Fruit fly (Drosophila melanogaster) whole organism, embryonic: ENCODE results near the gene AsnRS.

Experiments
- CG10431 ChIP-seq: fragments of 200-800 bp; sonication (Bioruptor generic); optimal IDR thresholded peaks from 3 replicates; lab custom pipeline; 2018; ENCODE audit warnings: missing biosample characterization, mild to moderate bottlenecking, missing genetic modification characterization
- CG11085 ChIP-seq: fragments of 200-800 bp; sonication (Bioruptor generic); IDR thresholded peaks from 2 replicates; pipeline ENCODE4 v1.3.6; 2022; ENCODE audit warnings: missing biosample characterization, missing genetic modification characterization
- CG12071 ChIP-seq: fragments of 200-800 bp; sonication (Bioruptor generic); optimal IDR thresholded peaks from 3 replicates; lab custom pipeline; 2018; ENCODE audit warnings: missing biosample characterization, mild to moderate bottlenecking, missing genetic modification characterization
- CG12391 ChIP-seq: fragments of 200-800 bp; sonication (Bioruptor generic); optimal IDR thresholded peaks from 3 replicates; lab custom pipeline; 2018; ENCODE audit warnings: missing biosample characterization, mild to moderate bottlenecking, missing genetic modification characterization, moderate library complexity
- CG12659 ChIP-seq: fragments of 200-800 bp; sonication (Bioruptor generic); optimal IDR thresholded peaks from 3 replicates; lab custom pipeline; 2017; ENCODE audit warnings: mild to moderate bottlenecking, missing biosample characterization, missing genetic modification reagents, missing genetic modification characterization
- CG12769 ChIP-seq: fragments of 200-800 bp; sonication (Bioruptor generic); optimal IDR thresholded peaks from 2 replicates; lab custom pipeline; 2019; ENCODE audit warnings: missing biosample characterization, mild to moderate bottlenecking, missing genetic modification characterization, moderate library complexity
- CG12942 ChIP-seq: fragments of 200-800 bp; sonication (Bioruptor generic); optimal IDR thresholded peaks from 3 replicates; lab custom pipeline; 2016; ENCODE audit warnings: missing biosample characterization, missing genetic modification characterization
- CG13775 ChIP-seq: fragments of 200-800 bp; sonication (Bioruptor generic); optimal IDR thresholded peaks from 3 replicates; lab custom pipeline; 2017; ENCODE audit warnings: missing biosample characterization, mild to moderate bottlenecking, missing genetic modification characterization
- CG14667 ChIP-seq: fragments of 200-800 bp; sonication (Bioruptor generic); IDR thresholded peaks from 2 replicates; pipeline ENCODE4 v1.3.6; 2022; ENCODE audit warnings: missing biosample characterization, missing genetic modification characterization
- CG15601 ChIP-seq: fragments of 200-800 bp; sonication (Bioruptor generic); optimal IDR thresholded peaks from 3 replicates; lab custom pipeline; 2019; ENCODE audit warnings: missing biosample characterization, mild to moderate bottlenecking, missing genetic modification characterization, moderate library complexity
- CG16863 ChIP-seq: fragments of 200-800 bp; sonication (Bioruptor generic); optimal IDR thresholded peaks from 3 replicates; lab custom pipeline; 2016; ENCODE audit warnings: missing biosample characterization, missing genetic modification characterization
- CG17186 ChIP-seq: fragments of 200-800 bp; sonication (Bioruptor generic); optimal IDR thresholded peaks from 3 replicates; lab custom pipeline; 2017; ENCODE audit warnings: missing biosample characterization, missing genetic modification reagents, missing genetic modification characterization
- CG33557 ChIP-seq: fragments of 200-800 bp; sonication (Bioruptor generic); optimal IDR thresholded peaks from 2 replicates; lab custom pipeline; 2019; ENCODE audit warnings: missing biosample characterization, mild to moderate bottlenecking, missing genetic modification characterization, moderate library complexity
- CG7963 ChIP-seq: fragments of 200-800 bp; sonication (Bioruptor generic); IDR thresholded peaks from 3 replicates; pipeline ENCODE4 v1.3.6; 2022; ENCODE audit warnings: missing biosample characterization, missing genetic modification characterization; ENCODE audit not compliant: partially characterized antibody
- CG8388 ChIP-seq: fragments of 200-800 bp; sonication (Bioruptor generic); optimal IDR thresholded peaks from 2 replicates; lab custom pipeline; 2019; ENCODE audit warnings: missing biosample characterization, mild to moderate bottlenecking, missing genetic modification characterization, moderate library complexity
- CG8478 ChIP-seq: fragments of >200 bp; optimal IDR thresholded peaks from 2 replicates; lab custom pipeline; 2018
- CkIIα-i1 ChIP-seq: fragments of 200-800 bp; sonication (Bioruptor generic); IDR thresholded peaks from 2 replicates; pipeline ENCODE4 v1.3.6; 2022; ENCODE audit warnings: missing biosample characterization, missing genetic modification characterization
- Dip2 ChIP-seq: fragments of 200-800 bp; sonication (Bioruptor generic); IDR thresholded peaks from 2 replicates; pipeline ENCODE4 v1.3.6; 2022; ENCODE audit warnings: missing biosample characterization, missing genetic modification characterization
- Elba2 ChIP-seq: fragments of 200-800 bp; sonication (Bioruptor generic); optimal IDR thresholded peaks from 3 replicates; lab custom pipeline; 2016; ENCODE audit warnings: missing biosample characterization, missing genetic modification characterization
- GATAe ChIP-seq: fragments of 200-800 bp; sonication (Bioruptor generic); conservative IDR thresholded peaks from 2 replicates; pipeline ENCODE4 v1.3.6; 2022; ENCODE audit warnings: missing biosample characterization, missing genetic modification characterization
- HLHmδ ChIP-seq: fragments of 200-800 bp; sonication (Bioruptor generic); optimal IDR thresholded peaks from 2 replicates; lab custom pipeline; 2018; ENCODE audit warnings: missing biosample characterization, mild to moderate bottlenecking, missing genetic modification characterization, moderate library complexity
- Lpt ChIP-seq: fragments of >200 bp; optimal IDR thresholded peaks from 2 replicates; lab custom pipeline; 2018; ENCODE audit warnings: missing biosample characterization, missing genetic modification characterization
- MTF-1 ChIP-seq: fragments of 200-800 bp; sonication (Bioruptor generic); optimal IDR thresholded peaks from 2 replicates; lab custom pipeline; 2018; ENCODE audit warnings: missing biosample characterization, mild to moderate bottlenecking, missing genetic modification characterization, borderline replicate concordance
- NFAT ChIP-seq: fragments of 200-800 bp; sonication (Bioruptor generic); IDR thresholded peaks from 2 replicates; pipeline ENCODE4 v1.3.6; 2022; ENCODE audit warnings: missing biosample characterization, missing genetic modification characterization
- Oli ChIP-seq: fragments of 200-800 bp; sonication (Bioruptor generic); optimal IDR thresholded peaks from 2 replicates; lab custom pipeline; 2018; ENCODE audit warnings: missing biosample characterization, mild to moderate bottlenecking, missing genetic modification characterization, moderate library complexity
- Sry-δ ChIP-seq: fragments of 200-800 bp; sonication (Bioruptor generic); optimal IDR thresholded peaks from 2 replicates; lab custom pipeline; 2016; ENCODE audit warnings: missing biosample characterization, missing genetic modification characterization
- abd-A ChIP-seq: fragments of 200-800 bp; sonication (Bioruptor generic); optimal IDR thresholded peaks from 3 replicates; lab custom pipeline; 2019; ENCODE audit warnings: missing biosample characterization, mild to moderate bottlenecking, missing genetic modification characterization, moderate library complexity
- ac ChIP-seq: fragments of 200-800 bp; sonication (Bioruptor generic); optimal IDR thresholded peaks from 3 replicates; lab custom pipeline; 2017; ENCODE audit warnings: missing biosample characterization, mild to moderate bottlenecking, missing genetic modification characterization
- al ChIP-seq: fragments of 200-800 bp; sonication (Bioruptor generic); IDR thresholded peaks from 2 replicates; pipeline ENCODE4 v1.3.6; 2022; ENCODE audit warnings: missing biosample characterization, missing genetic modification characterization
- amos ChIP-seq: fragments of 200-800 bp; sonication (Bioruptor generic); IDR thresholded peaks from 2 replicates; pipeline ENCODE4 v1.3.6; 2022; ENCODE audit warnings: missing biosample characterization, missing genetic modification characterization; ENCODE audit not compliant: partially characterized antibody
- br ChIP-seq: fragments of >200 bp; optimal IDR thresholded peaks from 2 replicates; lab custom pipeline; 2017
- dati ChIP-seq: fragments of 200-800 bp; sonication (Bioruptor generic); IDR thresholded peaks from 2 replicates; pipeline ENCODE4 v1.3.6; 2022; ENCODE audit warnings: missing biosample characterization, missing genetic modification characterization
- ewg ChIP-seq: fragments of 200-800 bp; sonication (Bioruptor generic); optimal IDR thresholded peaks from 3 replicates; lab custom pipeline; 2017; ENCODE audit warnings: mild to moderate bottlenecking, missing biosample characterization, missing genetic modification reagents, missing genetic modification characterization
- fd102C ChIP-seq: fragments of 200-800 bp; sonication (Bioruptor generic); optimal IDR thresholded peaks from 2 replicates; lab custom pipeline; 2018; ENCODE audit warnings: missing biosample characterization, mild to moderate bottlenecking, missing genetic modification characterization, moderate library complexity
- fru ChIP-seq: fragments of >200 bp; optimal IDR thresholded peaks from 2 replicates; lab custom pipeline; 2017
- gce ChIP-seq: fragments of 200-800 bp; sonication (Bioruptor generic); IDR thresholded peaks from 3 replicates; pipeline ENCODE4 v1.3.6; 2022; ENCODE audit warnings: missing biosample characterization, missing genetic modification characterization
- gro ChIP-seq: fragments of 200-800 bp; sonication (Bioruptor generic); optimal IDR thresholded peaks from 2 replicates; lab custom pipeline; 2016; ENCODE audit warnings: missing biosample characterization, missing genetic modification characterization
- ham ChIP-seq: fragments of 200-800 bp; sonication (Bioruptor generic); IDR thresholded peaks from 2 replicates; pipeline ENCODE4 v1.3.6; 2022; ENCODE audit warnings: missing biosample characterization, missing genetic modification characterization
- hb ChIP-seq: fragments of 200-800 bp; sonication (Bioruptor generic); IDR thresholded peaks from 3 replicates; pipeline ENCODE4 v1.3.6; 2022; ENCODE audit warnings: missing biosample characterization, missing genetic modification characterization; ENCODE audit not compliant: partially characterized antibody
- knrl ChIP-seq: fragments of 200-800 bp; sonication (Bioruptor generic); IDR thresholded peaks from 3 replicates; pipeline ENCODE4 v1.3.6; 2022; ENCODE audit warnings: missing biosample characterization, missing genetic modification characterization; ENCODE audit not compliant: partially characterized antibody
- lab ChIP-seq: fragments of 200-800 bp; sonication (Bioruptor generic); optimal IDR thresholded peaks from 3 replicates; lab custom pipeline; 2017; ENCODE audit warnings: missing biosample characterization, missing genetic modification characterization, mild to moderate bottlenecking, moderate library complexity, missing genetic modification reagents
- nerfin-2 ChIP-seq: fragments of 200-800 bp; sonication (Bioruptor generic); IDR thresholded peaks from 2 replicates; pipeline ENCODE4 v1.3.6; 2022; ENCODE audit warnings: missing biosample characterization, missing genetic modification characterization; ENCODE audit not compliant: partially characterized antibody
- pan ChIP-seq, 4 experiments: fragments of >200 bp in 3 of 4; fragments of 200-800 bp in 1 of 4; sonication (Bioruptor generic) in 1 of 4; optimal IDR thresholded peaks in 3 of 4; IDR thresholded peaks in 1 of 4; 2 replicates each; pipeline versions ENCODE4 v1.3.6 to Lab custom; 2017 to 2022; ENCODE audit warnings: missing biosample characterization in 2 of 4, missing genetic modification characterization in 2 of 4, mixed read lengths in 1 of 4
- run ChIP-seq: fragments of 200-800 bp; sonication (Bioruptor generic); optimal IDR thresholded peaks from 3 replicates; lab custom pipeline; 2018; ENCODE audit warnings: missing biosample characterization, mild to moderate bottlenecking, missing genetic modification characterization
- sd ChIP-seq: fragments of 200-800 bp; sonication (Bioruptor generic); optimal IDR thresholded peaks from 3 replicates; lab custom pipeline; 2018; ENCODE audit warnings: missing biosample characterization, mild to moderate bottlenecking, missing genetic modification characterization, moderate library complexity
- sens ChIP-seq: fragments of 200-800 bp; sonication (Bioruptor generic); peaks from one replicate; lab custom pipeline; 2016; ENCODE audit warnings: missing biosample characterization, missing genetic modification characterization
- sim ChIP-seq: fragments of 200-800 bp; sonication (Bioruptor generic); IDR thresholded peaks from 2 replicates; pipeline ENCODE4 v1.3.6; 2022; ENCODE audit warnings: missing biosample characterization, missing genetic modification characterization
- tll ChIP-seq, 2 experiments: fragments of 200-800 bp in 1 of 2; fragments of >200 bp in 1 of 2; sonication (Bioruptor generic) in 1 of 2; optimal IDR thresholded peaks; 2 replicates each; lab custom pipeline; 2017 to 2019; ENCODE audit warnings: missing biosample characterization in 2 of 2, missing genetic modification characterization in 2 of 2, mild to moderate bottlenecking in 1 of 2, moderate library complexity in 1 of 2

AsnRS gene

DNA sequence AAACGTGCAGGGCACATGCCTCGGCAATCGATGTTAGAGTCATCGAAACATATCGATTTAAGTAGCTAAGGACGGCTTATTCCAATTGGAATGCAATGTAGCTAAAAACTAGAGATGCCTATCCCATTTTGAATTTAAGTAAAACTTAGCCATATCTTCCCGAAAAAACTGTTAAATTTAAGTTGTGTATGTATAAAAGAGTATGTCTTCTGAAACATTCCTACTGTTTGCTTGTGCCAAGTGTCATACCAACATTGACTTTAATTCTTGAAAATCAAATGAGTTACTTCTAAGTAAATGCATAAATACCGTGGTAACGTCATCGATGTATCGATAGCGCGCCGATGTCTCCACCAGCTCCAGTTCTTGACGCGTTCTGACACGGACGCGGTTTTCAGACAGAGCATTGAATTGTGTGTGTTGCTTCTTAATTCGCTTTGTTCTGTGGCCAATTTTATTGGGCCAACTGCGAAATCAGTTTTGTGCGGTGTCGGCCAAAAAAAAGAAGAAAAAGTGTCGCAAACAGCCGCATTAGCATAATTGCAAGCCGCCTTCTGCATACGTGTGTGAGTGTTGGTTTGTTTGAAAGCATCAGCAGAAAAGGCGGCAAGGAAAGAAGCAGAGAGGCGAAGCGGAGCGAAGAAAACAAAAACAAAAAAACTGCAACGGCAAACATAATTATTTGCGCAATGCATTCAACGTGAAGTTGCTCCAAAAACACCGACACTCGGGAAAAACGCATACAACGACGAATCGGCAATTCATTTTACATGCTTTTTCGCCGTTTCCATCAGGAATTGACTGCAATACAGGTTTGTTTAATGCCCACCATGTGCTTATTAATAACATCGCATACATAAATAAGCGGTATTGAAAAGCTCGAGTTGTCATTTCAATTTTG lies 2.0 kb upstream of the AsnRS start, which contains the start of gene brat (continued):
- TF ChIP-seq CG12391 (tag; lab: Kevin White, UChicago), result peak; percentile 59
- peak; percentile 84 for TF ChIP-seq amos (GFP tag; lab: Robert Waterston, UW)
- TF ChIP-seq Dip2 (GFP tag; lab: Robert Waterston, UW), result no peak
- no peak for TF ChIP-seq gce (GFP tag; lab: Robert Waterston, UW)
- peak; percentile 78 for TF ChIP-seq CG7963 (GFP tag; lab: Robert Waterston, UW)
- peak; percentile 29; the same call in 1 of the 2 replicates for TF ChIP-seq NFAT (GFP tag; lab: Robert Waterston, UW)
- TF ChIP-seq pan (optimal IDR thresholded peaks at IDR 0.05; lab: Kevin White, UChicago), result no peak
- TF ChIP-seq pan (GFP tag; optimal IDR thresholded peaks at IDR 0.05 in 1 of 2, IDR thresholded peaks at IDR 0.05 in 1 of 2), result no peak
- no peak for TF ChIP-seq CG10431 (GFP tag; lab: Kevin White, UChicago)
- TF ChIP-seq CG11085 (GFP tag; lab: Robert Waterston, UW), result no peak
- no peak for TF ChIP-seq Lpt (GFP tag; lab: Kevin White, UChicago)
- peak; percentile 76 for TF ChIP-seq Elba2 (GFP tag; lab: Kevin White, UChicago)
- TF ChIP-seq HLHmδ (GFP tag; lab: Kevin White, UChicago), result no peak
- TF ChIP-seq lab (GFP tag; lab: Kevin White, UChicago), result peak; percentile 40
- peak; percentile 99 for TF ChIP-seq sd (tag; lab: Kevin White, UChicago)
- TF ChIP-seq CG12942 (GFP tag; lab: Kevin White, UChicago), result no peak
- TF ChIP-seq al (GFP tag; lab: Robert Waterston, UW), result no peak
- TF ChIP-seq hb, result peak; percentile 85; the same call in 2 of the 3 replicates
- no peak for TF ChIP-seq CkIIα-i1
- no peak for TF ChIP-seq dati (GFP tag; lab: Robert Waterston, UW)
- TF ChIP-seq ewg, result peak; percentile 3
- no peak for TF ChIP-seq CG12769 (tag; lab: Kevin White, UChicago)
- no peak for TF ChIP-seq MTF-1
- no peak for TF ChIP-seq br (lab: Kevin White, UChicago)
- peak; percentile 46 for TF ChIP-seq CG17186 (GFP tag; lab: Kevin White, UChicago)
- TF ChIP-seq CG16863 (GFP tag; lab: Kevin White, UChicago), result peak; percentile 78
- TF ChIP-seq fd102C, result no peak
- TF ChIP-seq gro (GFP tag; lab: Kevin White, UChicago), result no peak
- TF ChIP-seq abd-A, result no peak
- peak; percentile 92 for TF ChIP-seq sens
- no peak for TF ChIP-seq GATAe
- TF ChIP-seq CG12071 (GFP tag; lab: Kevin White, UChicago), result no peak
- peak; percentile 73 for TF ChIP-seq CG12659 (GFP tag; lab: Kevin White, UChicago)
- peak; percentile 51 for TF ChIP-seq CG13775
- no peak for TF ChIP-seq ac
- peak; percentile 91 for TF ChIP-seq nerfin-2 (GFP tag; lab: Robert Waterston, UW)
- TF ChIP-seq Oli, result peak; percentile 16
- peak in 1 of 2 experiments; percentile 36 for TF ChIP-seq tll (GFP tag; optimal IDR thresholded peaks at IDR 0.05; lab: Kevin White, UChicago)
- peak; percentile 92 for TF ChIP-seq knrl (GFP tag; lab: Robert Waterston, UW)
- TF ChIP-seq CG8388 (GFP tag; lab: Kevin White, UChicago), result no peak
- TF ChIP-seq CG8478 (lab: Kevin White, UChicago), result no peak
- no peak for TF ChIP-seq run (tag; lab: Kevin White, UChicago)
- TF ChIP-seq CG15601 (tag; lab: Kevin White, UChicago), result peak; percentile 14
- peak; percentile 93 for TF ChIP-seq Sry-δ (GFP tag; lab: Kevin White, UChicago)
- TF ChIP-seq fru (lab: Kevin White, UChicago), result no peak
- no peak for TF ChIP-seq sim (GFP tag; lab: Robert Waterston, UW)
- TF ChIP-seq CG33557 (GFP tag; lab: Kevin White, UChicago), result peak; percentile 13
- TF ChIP-seq CG14667, result no peak
- no peak for TF ChIP-seq ham (GFP tag; lab: Robert Waterston, UW)
